Worm (Caenorhabditis elegans) whole organism, L4 larva: ENCODE measurements around the gene evl-14.
A peak's percentile ranks its signal among the peaks of the same experiment; 100 is the strongest.

Experiments used
- F10B5.3 ChIP-seq: sonication (generic microtip); optimal IDR thresholded peaks from 2 replicates; lab custom pipeline; 2016; ENCODE audit warnings: mild to moderate bottlenecking, missing genetic modification characterization, missing compliant biosample characterization
- F26F4.8 ChIP-seq: fragments of 200-800 bp; sonication (Bioruptor generic); conservative IDR thresholded peaks from 2 replicates; pipeline ENCODE4 v1.3.6; 2022; ENCODE audit warnings: missing genetic modification characterization, missing compliant biosample characterization
- F44E2.7 ChIP-seq: fragments of 200-800 bp; sonication (Bioruptor generic); IDR thresholded peaks from 2 replicates; pipeline ENCODE4 v2.1.2; 2022; ENCODE audit warnings: missing genetic modification characterization, missing compliant biosample characterization
- F49E8.2 ChIP-seq: sonication (generic microtip); optimal IDR thresholded peaks from 2 replicates; lab custom pipeline; 2016; ENCODE audit warnings: missing compliant biosample characterization, mild to moderate bottlenecking, missing genetic modification characterization, borderline replicate concordance
- Y105C5A.15 ChIP-seq: fragments of 200-800 bp; sonication (Bioruptor generic); IDR thresholded peaks from 2 replicates; pipeline ENCODE4 v1.3.6; 2022; ENCODE audit warnings: missing genetic modification characterization, missing compliant biosample characterization
- Y75B8A.6 ChIP-seq: fragments of 200-800 bp; sonication (Bioruptor generic); IDR thresholded peaks from 2 replicates; pipeline ENCODE4 v1.3.6; 2022; ENCODE audit warnings: missing genetic modification reagents, missing genetic modification characterization, missing compliant biosample characterization
- ZK546.5 ChIP-seq, 2 experiments: sonication (generic microtip); optimal IDR thresholded peaks; 2 replicates each; lab custom pipeline; 2017; ENCODE audit warnings: missing biosample characterization in 2 of 2, missing genetic modification characterization in 2 of 2
- aha-1 ChIP-seq: fragments of 150-350 bp; peaks from one replicate; lab custom pipeline; 2014; ENCODE audit warnings: missing biosample characterization, missing genetic modification characterization
- attf-4 ChIP-seq: sonication (generic microtip); optimal IDR thresholded peaks from 3 replicates; lab custom pipeline; 2017; ENCODE audit warnings: missing biosample characterization, missing genetic modification characterization
- ceh-44 ChIP-seq: fragments of 200-800 bp; sonication (Bioruptor generic); IDR thresholded peaks from 2 replicates; pipeline ENCODE4 v1.3.6; 2022; ENCODE audit warnings: missing genetic modification reagents, missing genetic modification characterization, missing compliant biosample characterization
- ceh-62 ChIP-seq: sonication (generic microtip); optimal IDR thresholded peaks from 2 replicates; lab custom pipeline; 2017; ENCODE audit warnings: missing biosample characterization, missing genetic modification characterization
- ceh-82 ChIP-seq: sonication (generic microtip); optimal IDR thresholded peaks from 2 replicates; lab custom pipeline; 2017; ENCODE audit warnings: missing biosample characterization, missing genetic modification characterization
- ces-1 ChIP-seq: fragments of 150-350 bp; sonication (generic microtip); optimal IDR thresholded peaks from 4 replicates; lab custom pipeline; 2014; ENCODE audit warnings: missing biosample characterization, missing genetic modification reagents, missing genetic modification characterization
- daf-19 ChIP-seq: fragments of 200-800 bp; sonication (Bioruptor generic); conservative IDR thresholded peaks from 2 replicates; pipeline ENCODE4 v1.3.6; 2022; ENCODE audit warnings: missing genetic modification characterization, missing compliant biosample characterization
- dmd-8 ChIP-seq: fragments of 200-800 bp; sonication (Bioruptor generic); IDR thresholded peaks from 2 replicates; pipeline ENCODE4 v1.3.6; 2022; ENCODE audit warnings: missing genetic modification characterization, missing compliant biosample characterization
- dpl-1 ChIP-seq: fragments of 150-350 bp; optimal IDR thresholded peaks from 2 replicates; lab custom pipeline; 2014; ENCODE audit warnings: missing biosample characterization, missing genetic modification reagents, missing genetic modification characterization
- fkh-10 ChIP-seq: fragments of 150-350 bp; optimal IDR thresholded peaks from 2 replicates; lab custom pipeline; 2014; ENCODE audit warnings: missing biosample characterization, missing genetic modification reagents, missing genetic modification characterization
- hif-1 ChIP-seq, 2 experiments: sonication (generic microtip); optimal IDR thresholded peaks; 2 replicates each; lab custom pipeline; 2016 to 2017; ENCODE audit warnings: missing compliant biosample characterization in 2 of 2, missing genetic modification characterization in 2 of 2, missing genetic modification reagents in 2 of 2, missing genotype in 2 of 2, mild to moderate bottlenecking in 1 of 2
- hlh-30 ChIP-seq: sonication (generic microtip); optimal IDR thresholded peaks from 2 replicates; lab custom pipeline; 2017; ENCODE audit warnings: antibody characterized with exemption, mild to moderate bottlenecking, missing genetic modification characterization, missing compliant biosample characterization; ENCODE audit not compliant: insufficient read depth
- jun-1 ChIP-seq: fragments of 150-350 bp; optimal IDR thresholded peaks from 2 replicates; lab custom pipeline; 2014; ENCODE audit warnings: missing biosample characterization, missing genetic modification reagents, missing genetic modification characterization
- lin-1 ChIP-seq: fragments of 200-800 bp; sonication (Bioruptor generic); IDR thresholded peaks from 2 replicates; pipeline ENCODE4 v1.3.6; 2022; ENCODE audit warnings: missing genetic modification reagents, missing genetic modification characterization, missing compliant biosample characterization
- lin-13 ChIP-seq: fragments of 150-350 bp; optimal IDR thresholded peaks from 2 replicates; lab custom pipeline; 2014; ENCODE audit warnings: missing biosample characterization, missing genetic modification reagents, missing genetic modification characterization
- lin-38 ChIP-seq: fragments of 200-800 bp; sonication (Bioruptor generic); IDR thresholded peaks from 2 replicates; pipeline ENCODE4 v1.3.6; 2022; ENCODE audit warnings: missing genetic modification reagents, missing genetic modification characterization, missing compliant biosample characterization
- madf-5 ChIP-seq, 2 experiments: fragments of 200-800 bp; sonication (Bioruptor generic); IDR thresholded peaks; 2 replicates each; pipeline ENCODE4 v1.3.6; 2022; ENCODE audit warnings: missing compliant biosample characterization in 2 of 2, missing genetic modification characterization in 2 of 2
- mxl-2 ChIP-seq: fragments of 200-800 bp; sonication (Bioruptor generic); conservative IDR thresholded peaks from 2 replicates; pipeline ENCODE4 v1.3.6; 2022; ENCODE audit warnings: missing genetic modification reagents, missing genetic modification characterization, missing compliant biosample characterization
- mxl-3 ChIP-seq: fragments of 200-800 bp; sonication (Bioruptor generic); optimal IDR thresholded peaks from 2 replicates; lab custom pipeline; 2018; ENCODE audit warnings: mild to moderate bottlenecking, missing genetic modification characterization, missing compliant biosample characterization
- nhr-10 ChIP-seq: fragments of 150-350 bp; optimal IDR thresholded peaks from 2 replicates; lab custom pipeline; 2014; ENCODE audit warnings: missing biosample characterization, missing genetic modification characterization
- nhr-11 ChIP-seq: fragments of 150-350 bp; optimal IDR thresholded peaks from 2 replicates; lab custom pipeline; 2014; ENCODE audit warnings: missing biosample characterization, missing genetic modification characterization
- nhr-25 ChIP-seq: sonication (generic microtip); optimal IDR thresholded peaks from 2 replicates; lab custom pipeline; 2017; ENCODE audit warnings: missing genetic modification characterization, mild to moderate bottlenecking, missing compliant biosample characterization, antibody characterized with exemption, moderate library complexity, borderline replicate concordance; ENCODE audit not compliant: insufficient read depth
- php-3 ChIP-seq: fragments of 200-800 bp; sonication (Bioruptor generic); IDR thresholded peaks from 2 replicates; pipeline ENCODE4 v1.3.6; 2022; ENCODE audit warnings: missing genetic modification reagents, missing genetic modification characterization, missing compliant biosample characterization
- pqm-1 ChIP-seq: sonication (generic microtip); optimal IDR thresholded peaks from 2 replicates; lab custom pipeline; 2017; ENCODE audit warnings: missing biosample characterization, missing genetic modification characterization
- rbr-2 ChIP-seq: sonication (generic microtip); optimal IDR thresholded peaks from 2 replicates; lab custom pipeline; 2016; ENCODE audit warnings: missing genotype, missing genetic modification characterization, missing compliant biosample characterization
- saeg-2 ChIP-seq: fragments of 200-800 bp; sonication (Bioruptor generic); IDR thresholded peaks from 2 replicates; pipeline ENCODE4 v1.3.6; 2022; ENCODE audit warnings: missing genetic modification reagents, missing genetic modification characterization, missing compliant biosample characterization
- sdz-12 ChIP-seq: fragments of 200-800 bp; sonication (Bioruptor generic); optimal IDR thresholded peaks from 2 replicates; lab custom pipeline; 2018; ENCODE audit warnings: mild to moderate bottlenecking, missing genetic modification characterization, missing compliant biosample characterization
- set-16 ChIP-seq: fragments of 200-800 bp; sonication (Bioruptor generic); IDR thresholded peaks from 2 replicates; pipeline ENCODE4 v1.3.6; 2022; ENCODE audit warnings: missing genetic modification reagents, missing genetic modification characterization, missing compliant biosample characterization
- skn-1 ChIP-seq: fragments of 150-350 bp; optimal IDR thresholded peaks from 2 replicates; lab custom pipeline; 2014; ENCODE audit warnings: missing biosample characterization, missing genetic modification characterization
- unc-62 ChIP-seq, 3 experiments: fragments of 150-350 bp in 1 of 3; sonication (generic microtip); optimal IDR thresholded peaks in 2 of 3; peaks in 1 of 3; 1 replicate in 1 of 3; 2 replicates in 2 of 3; lab custom pipeline; 2014 to 2017; ENCODE audit warnings: missing biosample characterization in 3 of 3, missing genetic modification characterization in 3 of 3, missing genetic modification reagents in 3 of 3, missing genotype in 1 of 3
- vab-7 ChIP-seq: fragments of 200-800 bp; sonication (Bioruptor generic); IDR thresholded peaks from 2 replicates; pipeline ENCODE4 v1.3.6; 2022; ENCODE audit warnings: missing genetic modification reagents, missing genetic modification characterization, missing compliant biosample characterization
- zag-1 ChIP-seq: fragments of 150-350 bp; optimal IDR thresholded peaks from 2 replicates; lab custom pipeline; 2014; ENCODE audit warnings: missing biosample characterization, missing genetic modification characterization
- zfp-2 ChIP-seq: sonication (generic microtip); optimal IDR thresholded peaks from 2 replicates; lab custom pipeline; 2016; ENCODE audit warnings: mild to moderate bottlenecking, missing genetic modification characterization, missing compliant biosample characterization

evl-14 gene

ce11 chrIII:4359900-4360299 is 47.0 kb upstream of the evl-14 start:
- no peak for TF ChIP-seq lin-13 (GFP tag; lab: Kevin White, UChicago)
- no peak for TF ChIP-seq ceh-62 (tag; lab: Kevin White, UChicago)
- TF ChIP-seq Y75B8A.6 (GFP tag; lab: Robert Waterston, UW) = no peak
- no peak for TF ChIP-seq dpl-1 (GFP tag; lab: Kevin White, UChicago)
- no peak for TF ChIP-seq F44E2.7
- no peak for TF ChIP-seq F10B5.3 (tag; lab: Kevin White, UChicago)
- TF ChIP-seq aha-1 (tag; lab: Kevin White, UChicago) = no peak
- no peak for TF ChIP-seq ceh-44 (GFP tag; lab: Robert Waterston, UW)
- no peak for TF ChIP-seq jun-1 (tag; lab: Kevin White, UChicago)
- TF ChIP-seq lin-1 (GFP tag; lab: Robert Waterston, UW) = no peak
- TF ChIP-seq, all 104 proteins: peak for 0

- no peak for TF ChIP-seq F49E8.2 (tag; lab: Kevin White, UChicago)
- peak; percentile 70 for TF ChIP-seq aha-1 (tag; lab: Kevin White, UChicago)
- peak in 1 of 2 experiments; percentile 42 for TF ChIP-seq unc-62 (GFP tag; optimal IDR thresholded peaks at IDR 0.05 in 1 of 2; lab: Kevin White, UChicago)
- TF ChIP-seq unc-62 (tag; optimal IDR thresholded peaks at IDR 0.05; lab: Kevin White, UChicago) = no peak
- TF ChIP-seq, all 104 proteins: peak for 2
These were observed 46.3 kb upstream of the evl-14 start for ce11 chrIII:4359208-4359607.

- no peak for TF ChIP-seq hlh-30 (tag; lab: Kevin White, UChicago)
- TF ChIP-seq nhr-11 = no peak
- TF ChIP-seq skn-1 (tag; lab: Kevin White, UChicago) = no peak
- no peak for TF ChIP-seq hif-1 (tag; optimal IDR thresholded peaks at IDR 0.05; lab: Kevin White, UChicago)
- TF ChIP-seq nhr-10 (tag; lab: Kevin White, UChicago) = no peak
- TF ChIP-seq ceh-82 (tag; lab: Kevin White, UChicago) = no peak
- no peak for TF ChIP-seq vab-7 (GFP tag; lab: Robert Waterston, UW)
- TF ChIP-seq attf-4 (tag; lab: Kevin White, UChicago) = no peak
- TF ChIP-seq mxl-2 (GFP tag; lab: Robert Waterston, UW) = no peak
- no peak for TF ChIP-seq rbr-2 (tag; lab: Kevin White, UChicago)
- no peak for TF ChIP-seq set-16 (GFP tag; lab: Robert Waterston, UW)
- TF ChIP-seq nhr-25 = no peak
- TF ChIP-seq ZK546.5 (tag; optimal IDR thresholded peaks at IDR 0.05; lab: Kevin White, UChicago) = no peak
- TF ChIP-seq php-3 (GFP tag; lab: Robert Waterston, UW) = no peak
- no peak for TF ChIP-seq ces-1 (GFP tag; lab: Kevin White, UChicago)
- no peak for TF ChIP-seq zfp-2 (tag; lab: Kevin White, UChicago)
- TF ChIP-seq saeg-2 = no peak
- TF ChIP-seq, all 104 proteins: peak for 0
These were observed 45.4 kb upstream of the evl-14 start for ce11 chrIII:4358345-4358744.

ce11 chrIII:4357438-4357837 is 44.5 kb upstream of the evl-14 start:
- no peak for TF ChIP-seq Y105C5A.15 (GFP tag; lab: Robert Waterston, UW)
- no peak for TF ChIP-seq sdz-12
- no peak for TF ChIP-seq daf-19 (GFP tag; lab: Robert Waterston, UW)
- TF ChIP-seq F44E2.7 = no peak
- peak; percentile 14 for TF ChIP-seq mxl-3 (GFP tag; lab: Kevin White, UChicago)
- TF ChIP-seq lin-38 (GFP tag; lab: Robert Waterston, UW) = no peak
- TF ChIP-seq zag-1 = no peak
- peak; percentile 72 for TF ChIP-seq pqm-1 (tag; lab: Kevin White, UChicago)
- no peak for TF ChIP-seq F49E8.2 (tag; lab: Kevin White, UChicago)
- TF ChIP-seq F26F4.8 (GFP tag; lab: Robert Waterston, UW) = no peak
- TF ChIP-seq dmd-8 (GFP tag; lab: Robert Waterston, UW) = no peak
- no peak for TF ChIP-seq madf-5 (GFP tag; IDR thresholded peaks at IDR 0.05; lab: Robert Waterston, UW)
- TF ChIP-seq fkh-10 = no peak
